Fruit fly (Drosophila melanogaster): ENCODE measurements around the gene CG15578.

- TF ChIP-seq ss (GFP tag; optimal IDR thresholded peaks at IDR 0.05): no peak
- TF ChIP-seq CG3032 (tag; optimal IDR thresholded peaks at IDR 0.05): no peak
- TF ChIP-seq esn (GFP tag; optimal IDR thresholded peaks at IDR 0.05): no peak
Observed at dm6 chrX:4246039-4246438, 31.7 kb downstream of the CG15578 start, which contains the start of gene Muc4B.
